Fruit fly (Drosophila melanogaster) whole organism, embryonic: ENCODE results near the gene CG7227.

Experiments
- CG10462 ChIP-seq: fragments of 200-800 bp; sonication (Bioruptor generic); optimal IDR thresholded peaks from 2 replicates; lab custom pipeline; 2016; ENCODE audit warnings: missing biosample characterization, missing genetic modification characterization
- CG10979 ChIP-seq: fragments of 200-800 bp; sonication (Bioruptor generic); optimal IDR thresholded peaks from 2 replicates; lab custom pipeline; 2018; ENCODE audit warnings: missing biosample characterization, mild to moderate bottlenecking, missing genetic modification characterization, moderate library complexity
- CG12155 ChIP-seq: fragments of 200-800 bp; sonication (Bioruptor generic); optimal IDR thresholded peaks from 3 replicates; lab custom pipeline; 2016; ENCODE audit warnings: missing biosample characterization, missing genetic modification characterization
- CG12769 ChIP-seq: fragments of 200-800 bp; sonication (Bioruptor generic); optimal IDR thresholded peaks from 2 replicates; lab custom pipeline; 2019; ENCODE audit warnings: missing biosample characterization, mild to moderate bottlenecking, missing genetic modification characterization, moderate library complexity
- CG13424 ChIP-seq: fragments of 200-800 bp; sonication (Bioruptor generic); optimal IDR thresholded peaks from 2 replicates; lab custom pipeline; 2019; ENCODE audit warnings: missing biosample characterization, mild to moderate bottlenecking, missing genetic modification characterization, moderate library complexity
- CG14050 ChIP-seq: fragments of 200-800 bp; sonication (Bioruptor generic); IDR thresholded peaks from 3 replicates; pipeline ENCODE4 v1.3.6; 2022; ENCODE audit warnings: missing biosample characterization, missing genetic modification characterization
- CG15514 ChIP-seq: fragments of 200-800 bp; sonication (Bioruptor generic); optimal IDR thresholded peaks from 3 replicates; lab custom pipeline; 2017; ENCODE audit warnings: missing biosample characterization, missing genetic modification characterization, mild to moderate bottlenecking, moderate library complexity, missing genetic modification reagents
- CG1603 ChIP-seq: fragments of 200-800 bp; sonication (Bioruptor generic); optimal IDR thresholded peaks from 2 replicates; lab custom pipeline; 2019; ENCODE audit warnings: missing biosample characterization, mild to moderate bottlenecking, missing genetic modification characterization, moderate library complexity
- CG17328 ChIP-seq: fragments of 200-800 bp; sonication (Bioruptor generic); IDR thresholded peaks from 2 replicates; pipeline ENCODE4 v1.3.6; 2022; ENCODE audit warnings: missing biosample characterization, missing genetic modification characterization
- CG17359 ChIP-seq: fragments of 200-800 bp; sonication (Bioruptor generic); optimal IDR thresholded peaks from 3 replicates; lab custom pipeline; 2018; ENCODE audit warnings: missing biosample characterization, mild to moderate bottlenecking, missing genetic modification characterization, moderate library complexity
- CG17361 ChIP-seq: fragments of 200-800 bp; sonication (Bioruptor generic); IDR thresholded peaks from 3 replicates; pipeline ENCODE4 v1.3.6; 2022; ENCODE audit warnings: missing biosample characterization, missing genetic modification characterization
- CG2120 ChIP-seq: fragments of 200-800 bp; sonication (Bioruptor generic); optimal IDR thresholded peaks from 3 replicates; lab custom pipeline; 2016; ENCODE audit warnings: missing biosample characterization, missing genetic modification characterization
- CG2678 ChIP-seq: fragments of 200-800 bp; sonication (Bioruptor generic); optimal IDR thresholded peaks from 3 replicates; lab custom pipeline; 2019; ENCODE audit warnings: missing biosample characterization, mild to moderate bottlenecking, missing genetic modification characterization, moderate library complexity
- CG3281 ChIP-seq: fragments of 200-800 bp; sonication (Bioruptor generic); optimal IDR thresholded peaks from 3 replicates; lab custom pipeline; 2017; ENCODE audit warnings: missing biosample characterization, mild to moderate bottlenecking, missing genetic modification characterization
- CG4282 ChIP-seq: fragments of 200-800 bp; sonication (Bioruptor generic); optimal IDR thresholded peaks from 2 replicates; lab custom pipeline; 2016; ENCODE audit warnings: missing biosample characterization, missing genetic modification characterization
- CG4424 ChIP-seq: fragments of 200-800 bp; sonication (Bioruptor generic); optimal IDR thresholded peaks from 3 replicates; lab custom pipeline; 2016; ENCODE audit warnings: missing biosample characterization, missing genetic modification characterization
- CG4707 ChIP-seq: fragments of 200-800 bp; sonication (Bioruptor generic); optimal IDR thresholded peaks from 2 replicates; lab custom pipeline; 2018; ENCODE audit warnings: missing biosample characterization, mild to moderate bottlenecking, missing genetic modification characterization, moderate library complexity
- CG5245 ChIP-seq: fragments of 200-800 bp; sonication (Bioruptor generic); optimal IDR thresholded peaks from 3 replicates; lab custom pipeline; 2016; ENCODE audit warnings: missing biosample characterization, missing genetic modification characterization
- CG7556 ChIP-seq: fragments of 200-800 bp; sonication (Bioruptor generic); optimal IDR thresholded peaks from 2 replicates; lab custom pipeline; 2017; ENCODE audit warnings: missing biosample characterization, mild to moderate bottlenecking, missing genetic modification characterization
- CG7839 ChIP-seq: fragments of 200-800 bp; sonication (Bioruptor generic); optimal IDR thresholded peaks from 3 replicates; lab custom pipeline; 2018; ENCODE audit warnings: missing biosample characterization, mild to moderate bottlenecking, missing genetic modification characterization, moderate library complexity
- CG8290 ChIP-seq, 3 experiments: fragments of 200-800 bp; sonication (Bioruptor generic); optimal IDR thresholded peaks; 2 replicates each; lab custom pipeline; 2016 to 2019; ENCODE audit warnings: missing biosample characterization in 3 of 3, missing genetic modification characterization in 3 of 3, mild to moderate bottlenecking in 2 of 3, moderate library complexity in 1 of 3
- Chrac-16 ChIP-seq: fragments of 200-800 bp; sonication (Bioruptor generic); optimal IDR thresholded peaks from 3 replicates; lab custom pipeline; 2016; ENCODE audit warnings: missing biosample characterization, missing genetic modification characterization
- D19B ChIP-seq: fragments of 200-800 bp; sonication (Bioruptor generic); optimal IDR thresholded peaks from 2 replicates; lab custom pipeline; 2017; ENCODE audit warnings: missing biosample characterization, mild to moderate bottlenecking, missing genetic modification characterization
- Dbx ChIP-seq: fragments of 200-800 bp; sonication (Bioruptor generic); IDR thresholded peaks from 3 replicates; pipeline ENCODE4 v1.3.6; 2022; ENCODE audit warnings: missing biosample characterization, missing genetic modification characterization
- Gsc ChIP-seq: fragments of 200-800 bp; sonication (Bioruptor generic); IDR thresholded peaks from 2 replicates; pipeline ENCODE4 v1.3.6; 2022; ENCODE audit warnings: missing biosample characterization, missing genetic modification characterization
- H2.0 ChIP-seq: fragments of 200-800 bp; sonication (Bioruptor generic); IDR thresholded peaks from 2 replicates; pipeline ENCODE4 v1.3.6; 2022; ENCODE audit warnings: missing biosample characterization, missing genetic modification characterization
- Hmr ChIP-seq: fragments of 200-800 bp; sonication (Bioruptor generic); optimal IDR thresholded peaks from 3 replicates; lab custom pipeline; 2017; ENCODE audit warnings: mild to moderate bottlenecking, missing biosample characterization, missing genetic modification reagents, missing genetic modification characterization
- MTF-1 ChIP-seq: fragments of 200-800 bp; sonication (Bioruptor generic); optimal IDR thresholded peaks from 2 replicates; lab custom pipeline; 2018; ENCODE audit warnings: missing biosample characterization, mild to moderate bottlenecking, missing genetic modification characterization, borderline replicate concordance
- Med ChIP-seq: fragments of 200-800 bp; sonication (Bioruptor generic); peaks from one replicate; lab custom pipeline; 2016; ENCODE audit warnings: missing biosample characterization, missing genetic modification characterization, mild to moderate bottlenecking, inconsistent platforms, moderate library complexity
- NfI ChIP-seq: fragments of 200-800 bp; sonication (Bioruptor generic); optimal IDR thresholded peaks from 3 replicates; lab custom pipeline; 2018; ENCODE audit warnings: missing biosample characterization, mild to moderate bottlenecking, missing genetic modification characterization, moderate library complexity
- Sox102F ChIP-seq: fragments of 200-800 bp; sonication (Bioruptor generic); optimal IDR thresholded peaks from 2 replicates; lab custom pipeline; 2018; ENCODE audit warnings: missing biosample characterization, mild to moderate bottlenecking, missing genetic modification characterization, moderate library complexity
- Ssrp ChIP-seq: fragments of 200-800 bp; sonication (Bioruptor generic); optimal IDR thresholded peaks from 2 replicates; lab custom pipeline; 2018; ENCODE audit warnings: missing biosample characterization, mild to moderate bottlenecking, missing genetic modification characterization, moderate library complexity
- amos ChIP-seq: fragments of 200-800 bp; sonication (Bioruptor generic); IDR thresholded peaks from 2 replicates; pipeline ENCODE4 v1.3.6; 2022; ENCODE audit warnings: missing biosample characterization, missing genetic modification characterization; ENCODE audit not compliant: partially characterized antibody
- ara ChIP-seq: fragments of 200-800 bp; sonication (Bioruptor generic); IDR thresholded peaks from 2 replicates; pipeline ENCODE4 v1.3.6; 2022; ENCODE audit warnings: missing biosample characterization, missing genetic modification characterization
- btn ChIP-seq: fragments of 200-800 bp; sonication (Bioruptor generic); optimal IDR thresholded peaks from 2 replicates; lab custom pipeline; 2016; ENCODE audit warnings: missing biosample characterization, missing genetic modification characterization
- dpn ChIP-seq, 2 experiments: fragments of 200-800 bp; sonication (Bioruptor generic); optimal IDR thresholded peaks; 3 replicates each; lab custom pipeline; 2016; ENCODE audit warnings: missing biosample characterization in 2 of 2, missing genetic modification characterization in 2 of 2
- eve ChIP-seq, 2 experiments: fragments of >200 bp; optimal IDR thresholded peaks; 2 replicates each; lab custom pipeline; 2017; ENCODE audit warnings: missing biosample characterization in 2 of 2, missing genetic modification characterization in 2 of 2
- gem ChIP-seq: fragments of 200-800 bp; sonication (Bioruptor generic); optimal IDR thresholded peaks from 2 replicates; lab custom pipeline; 2019; ENCODE audit warnings: missing biosample characterization, mild to moderate bottlenecking, missing genetic modification characterization, moderate library complexity
- gsb ChIP-seq: fragments of 200-800 bp; sonication (Bioruptor generic); IDR thresholded peaks from 2 replicates; pipeline ENCODE4 v1.3.6; 2022; ENCODE audit warnings: missing biosample characterization, missing genetic modification characterization
- onecut ChIP-seq: fragments of 200-800 bp; sonication (Bioruptor generic); IDR thresholded peaks from 2 replicates; pipeline ENCODE4 v1.3.6; 2022; ENCODE audit warnings: missing biosample characterization, missing genetic modification characterization
- pan ChIP-seq, 4 experiments: fragments of >200 bp in 3 of 4; fragments of 200-800 bp in 1 of 4; sonication (Bioruptor generic) in 1 of 4; optimal IDR thresholded peaks in 3 of 4; IDR thresholded peaks in 1 of 4; 2 replicates each; pipeline versions ENCODE4 v1.3.6 to Lab custom; 2017 to 2022; ENCODE audit warnings: missing biosample characterization in 2 of 4, missing genetic modification characterization in 2 of 4, mixed read lengths in 1 of 4
- row ChIP-seq: fragments of 200-800 bp; sonication (Bioruptor generic); IDR thresholded peaks from 3 replicates; pipeline ENCODE4 v1.3.6; 2022; ENCODE audit warnings: missing biosample characterization, missing genetic modification characterization
- sqz ChIP-seq: fragments of 200-800 bp; sonication (Bioruptor generic); optimal IDR thresholded peaks from 3 replicates; lab custom pipeline; 2018; ENCODE audit warnings: missing biosample characterization, mild to moderate bottlenecking, missing genetic modification characterization
- tin ChIP-seq: fragments of 200-800 bp; sonication (Bioruptor generic); optimal IDR thresholded peaks from 3 replicates; lab custom pipeline; 2016; ENCODE audit warnings: missing biosample characterization, missing genetic modification characterization
- tio ChIP-seq: fragments of 200-800 bp; sonication (Bioruptor generic); optimal IDR thresholded peaks from 2 replicates; lab custom pipeline; 2017; ENCODE audit warnings: missing biosample characterization, missing genetic modification characterization, inconsistent platforms
- unpg ChIP-seq: fragments of 200-800 bp; sonication (Bioruptor generic); optimal IDR thresholded peaks from 3 replicates; lab custom pipeline; 2018; ENCODE audit warnings: missing biosample characterization, mild to moderate bottlenecking, missing genetic modification characterization, moderate library complexity
- vvl ChIP-seq: fragments of 200-800 bp; sonication (Bioruptor generic); IDR thresholded peaks from 2 replicates; pipeline ENCODE4 v1.3.6; 2022; ENCODE audit warnings: missing biosample characterization, missing genetic modification characterization
- zf30C ChIP-seq: fragments of 200-800 bp; sonication (Bioruptor generic); optimal IDR thresholded peaks from 3 replicates; lab custom pipeline; 2018; ENCODE audit warnings: missing biosample characterization, mild to moderate bottlenecking, missing genetic modification characterization
- zfh2 ChIP-seq: fragments of 200-800 bp; sonication (Bioruptor generic); optimal IDR thresholded peaks from 2 replicates; lab custom pipeline; 2016; ENCODE audit warnings: missing biosample characterization, missing genetic modification characterization

The CG7227 gene

DNA sequence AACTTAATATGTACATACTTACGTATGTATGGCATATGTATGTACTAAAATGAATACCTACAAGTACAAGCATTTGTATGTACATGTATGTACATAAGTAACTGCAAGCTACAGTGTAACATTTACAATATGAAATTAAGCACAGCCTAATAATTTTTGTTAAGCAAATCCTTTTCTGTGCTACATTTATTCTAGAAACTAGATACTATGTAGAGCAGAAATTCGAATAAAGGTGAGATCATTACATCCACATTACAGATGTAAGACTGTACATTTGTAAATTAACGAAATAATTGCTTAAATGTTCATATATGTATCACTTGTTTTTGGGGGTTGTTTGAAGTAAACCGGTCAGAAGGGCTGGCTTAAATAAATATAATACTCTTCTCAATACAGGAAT is 6.0 kb downstream of the CG7227 start (continued):
- TF ChIP-seq amos (GFP tag; lab: Robert Waterston, UW): no peak
- TF ChIP-seq CG17328 (GFP tag; lab: Robert Waterston, UW): peak; percentile 17; the same call in 1 of the 2 replicates
- peak; percentile 41; the same call in 1 of the 2 replicates for TF ChIP-seq H2.0 (GFP tag; lab: Robert Waterston, UW)
- no peak for TF ChIP-seq CG10979
- TF ChIP-seq tin (GFP tag; lab: Kevin White, UChicago): no peak
- peak; percentile 39 for TF ChIP-seq Med (GFP tag; lab: Kevin White, UChicago)
- peak; percentile 3 for TF ChIP-seq CG7556 (GFP tag; lab: Kevin White, UChicago)
- TF ChIP-seq Sox102F (GFP tag; lab: Kevin White, UChicago): peak; percentile 36
- TF ChIP-seq CG1603 (tag; lab: Kevin White, UChicago): peak; percentile 54
- TF ChIP-seq CG2678 (tag; lab: Kevin White, UChicago): peak; percentile 48
- TF ChIP-seq CG3281 (GFP tag; lab: Kevin White, UChicago): peak; percentile 23
- peak; percentile 2 for TF ChIP-seq unpg
- no peak for TF ChIP-seq ara (GFP tag; lab: Robert Waterston, UW)
- no peak for TF ChIP-seq Gsc (GFP tag; lab: Robert Waterston, UW)
- peak; percentile 8 for TF ChIP-seq CG7839
- no peak for TF ChIP-seq Dbx (GFP tag; lab: Robert Waterston, UW)
- peak; percentile 13 for TF ChIP-seq CG12155 (GFP tag; lab: Kevin White, UChicago)
- TF ChIP-seq vvl (GFP tag; lab: Robert Waterston, UW): peak; percentile 14; the same call in 1 of the 2 replicates
- TF ChIP-seq sqz (GFP tag; lab: Kevin White, UChicago): no peak
- TF ChIP-seq CG5245 (GFP tag; lab: Kevin White, UChicago): no peak
- 0 out of 3 replicates have a peak, but pooled peaks have one; percentile 20 for TF ChIP-seq CG14050
- peak; percentile 57 for TF ChIP-seq CG2120 (GFP tag; lab: Kevin White, UChicago)
- 0 out of 3 replicates have a peak, but pooled peaks have one; percentile 28 for TF ChIP-seq CG17361 (GFP tag; lab: Robert Waterston, UW)
- peak; percentile 34 for TF ChIP-seq CG17359 (tag; lab: Kevin White, UChicago)
- peak; percentile 38 for TF ChIP-seq CG12769 (tag; lab: Kevin White, UChicago)
- TF ChIP-seq gem (tag; lab: Kevin White, UChicago): peak; percentile 66
- no peak for TF ChIP-seq zf30C (GFP tag; lab: Kevin White, UChicago)
- TF ChIP-seq Ssrp: no peak
- 0 out of 2 replicates have a peak, but pooled peaks have one; percentile 12 for TF ChIP-seq gsb
- peak; percentile 57; the same call in 2 of the 3 replicates for TF ChIP-seq row (GFP tag; lab: Robert Waterston, UW)
- peak in 1 of 2 experiments; percentile 12 for TF ChIP-seq dpn (GFP tag; optimal IDR thresholded peaks at IDR 0.05; lab: Kevin White, UChicago)
- no peak for TF ChIP-seq CG8290 (GFP tag; optimal IDR thresholded peaks at IDR 0.05; lab: Kevin White, UChicago)
- TF ChIP-seq CG8290 (tag; optimal IDR thresholded peaks at IDR 0.05; lab: Kevin White, UChicago): peak in 1 of 2 experiments; percentile 11
- TF ChIP-seq CG10462: no peak
- no peak for TF ChIP-seq CG4282 (GFP tag; lab: Kevin White, UChicago)
- TF ChIP-seq btn: no peak
- no peak for TF ChIP-seq CG4707 (GFP tag; lab: Kevin White, UChicago)
- no peak for TF ChIP-seq zfh2
- TF ChIP-seq CG4424 (GFP tag; lab: Kevin White, UChicago): peak; percentile 19
- TF ChIP-seq onecut (GFP tag; lab: Robert Waterston, UW): no peak
- TF ChIP-seq MTF-1: no peak
- peak; percentile 32 for TF ChIP-seq Chrac-16 (GFP tag; lab: Kevin White, UChicago)
- no peak for TF ChIP-seq D19B (GFP tag; lab: Kevin White, UChicago)
- TF ChIP-seq eve (GFP tag; optimal IDR thresholded peaks at IDR 0.05; lab: Kevin White, UChicago): peak in 1 of 2 experiments; percentile 22
- TF ChIP-seq tio (GFP tag; lab: Kevin White, UChicago): peak; percentile 0
- TF ChIP-seq Hmr (GFP tag; lab: Kevin White, UChicago): peak; percentile 16
- TF ChIP-seq CG13424 (tag; lab: Kevin White, UChicago): peak; percentile 41
- peak; percentile 28 for TF ChIP-seq NfI (GFP tag; lab: Kevin White, UChicago)
- TF ChIP-seq pan (optimal IDR thresholded peaks at IDR 0.05; lab: Kevin White, UChicago): no peak
- TF ChIP-seq pan (GFP tag; optimal IDR thresholded peaks at IDR 0.05 in 1 of 2, IDR thresholded peaks at IDR 0.05 in 1 of 2): peak in 1 of 2 experiments; percentile 42
- peak; percentile 17 for TF ChIP-seq CG15514 (GFP tag; lab: Kevin White, UChicago)
